Worm (Caenorhabditis elegans): ENCODE measurements around the gene C45B2.3.

ce11 chrX:6090779-6091178 is 8.0 kb downstream of the C45B2.3 start:
- TF ChIP-seq hlh-26 (GFP tag; conservative IDR thresholded peaks at IDR 0.05) (no peak), him-1 (tag; optimal IDR thresholded peaks at IDR 0.05) (no peak), tbp1 (GFP tag; optimal IDR thresholded peaks at IDR 0.05) (no peak), egrh-3 (GFP tag; IDR thresholded peaks at IDR 0.05) (no peak), B0261.1 (tag; optimal IDR thresholded peaks at IDR 0.05) (no peak), xnd-1 (tag; optimal IDR thresholded peaks at IDR 0.05) (no peak)

Data from whole organism, young adult.